Fruit fly (Drosophila melanogaster) whole organism, embryonic: ENCODE data around the gene Sdic2.

ENCODE experiments used
- BEAF-32 ChIP-seq: fragments of 200-800 bp; sonication (Bioruptor generic); optimal IDR thresholded peaks from 3 replicates; lab custom pipeline; 2017; ENCODE audit warnings: missing biosample characterization, missing genetic modification characterization, mild to moderate bottlenecking, moderate library complexity, missing genetic modification reagents
- Bgb ChIP-seq: fragments of 200-800 bp; sonication (Bioruptor generic); IDR thresholded peaks from 2 replicates; pipeline ENCODE4 v1.3.6; 2022; ENCODE audit warnings: missing biosample characterization, missing genetic modification characterization; ENCODE audit not compliant: partially characterized antibody
- CG10267 ChIP-seq: fragments of 200-800 bp; sonication (Bioruptor generic); optimal IDR thresholded peaks from 2 replicates; lab custom pipeline; 2018; ENCODE audit warnings: missing biosample characterization, mild to moderate bottlenecking, missing genetic modification characterization, moderate library complexity
- CG12104 ChIP-seq: fragments of 200-800 bp; sonication (Bioruptor generic); optimal IDR thresholded peaks from 3 replicates; lab custom pipeline; 2016; ENCODE audit warnings: missing biosample characterization, missing genetic modification characterization
- CG13287 ChIP-seq: fragments of 200-800 bp; sonication (Bioruptor generic); IDR thresholded peaks from 2 replicates; pipeline ENCODE4 v1.3.6; 2022; ENCODE audit warnings: missing biosample characterization, missing genetic modification characterization; ENCODE audit not compliant: partially characterized antibody
- CG14860 ChIP-seq: fragments of 200-800 bp; sonication (Bioruptor generic); IDR thresholded peaks from 3 replicates; pipeline ENCODE4 v1.3.6; 2022; ENCODE audit warnings: missing biosample characterization, missing genetic modification characterization; ENCODE audit not compliant: partially characterized antibody
- CG15514 ChIP-seq: fragments of 200-800 bp; sonication (Bioruptor generic); optimal IDR thresholded peaks from 3 replicates; lab custom pipeline; 2017; ENCODE audit warnings: missing biosample characterization, missing genetic modification characterization, mild to moderate bottlenecking, moderate library complexity, missing genetic modification reagents
- CG1603 ChIP-seq: fragments of 200-800 bp; sonication (Bioruptor generic); optimal IDR thresholded peaks from 2 replicates; lab custom pipeline; 2019; ENCODE audit warnings: missing biosample characterization, mild to moderate bottlenecking, missing genetic modification characterization, moderate library complexity
- CG16813 ChIP-seq: fragments of 200-800 bp; sonication (Bioruptor generic); IDR thresholded peaks from 3 replicates; pipeline ENCODE4 v1.3.6; 2022; ENCODE audit warnings: missing biosample characterization, missing genetic modification characterization; ENCODE audit not compliant: partially characterized antibody
- CG16863 ChIP-seq: fragments of 200-800 bp; sonication (Bioruptor generic); optimal IDR thresholded peaks from 3 replicates; lab custom pipeline; 2016; ENCODE audit warnings: missing biosample characterization, missing genetic modification characterization
- CG17186 ChIP-seq: fragments of 200-800 bp; sonication (Bioruptor generic); optimal IDR thresholded peaks from 3 replicates; lab custom pipeline; 2017; ENCODE audit warnings: missing biosample characterization, missing genetic modification reagents, missing genetic modification characterization
- CG17359 ChIP-seq: fragments of 200-800 bp; sonication (Bioruptor generic); optimal IDR thresholded peaks from 3 replicates; lab custom pipeline; 2018; ENCODE audit warnings: missing biosample characterization, mild to moderate bottlenecking, missing genetic modification characterization, moderate library complexity
- CG17829 ChIP-seq: fragments of 200-800 bp; optimal IDR thresholded peaks from 2 replicates; lab custom pipeline; 2019; ENCODE audit warnings: missing biosample characterization, mild to moderate bottlenecking, missing genetic modification characterization, moderate library complexity
- CG2116 ChIP-seq: fragments of 200-800 bp; sonication (Bioruptor generic); optimal IDR thresholded peaks from 3 replicates; lab custom pipeline; 2018; ENCODE audit warnings: missing biosample characterization, mild to moderate bottlenecking, missing genetic modification characterization
- CG2129 ChIP-seq: fragments of 200-800 bp; sonication (Bioruptor generic); IDR thresholded peaks from 2 replicates; pipeline ENCODE4 v1.3.6; 2022; ENCODE audit warnings: missing biosample characterization, missing genetic modification characterization; ENCODE audit not compliant: partially characterized antibody
- CG2678 ChIP-seq: fragments of 200-800 bp; sonication (Bioruptor generic); optimal IDR thresholded peaks from 3 replicates; lab custom pipeline; 2019; ENCODE audit warnings: missing biosample characterization, mild to moderate bottlenecking, missing genetic modification characterization, moderate library complexity
- CG3838 ChIP-seq: fragments of 200-800 bp; sonication (Bioruptor generic); optimal IDR thresholded peaks from 3 replicates; lab custom pipeline; 2016; ENCODE audit warnings: missing biosample characterization, missing genetic modification characterization
- CG3847 ChIP-seq: fragments of 200-800 bp; sonication (Bioruptor generic); IDR thresholded peaks from 2 replicates; pipeline ENCODE4 v1.3.6; 2022; ENCODE audit warnings: missing biosample characterization, missing genetic modification characterization
- CG6689 ChIP-seq: fragments of 200-800 bp; sonication (Bioruptor generic); IDR thresholded peaks from 2 replicates; pipeline ENCODE4 v1.3.6; 2022; ENCODE audit warnings: missing biosample characterization, missing genetic modification characterization
- CG6791 ChIP-seq: fragments of 200-800 bp; sonication (Bioruptor generic); IDR thresholded peaks from 3 replicates; pipeline ENCODE4 v1.3.6; 2022; ENCODE audit warnings: missing biosample characterization, missing genetic modification characterization; ENCODE audit not compliant: partially characterized antibody
- CG9215 ChIP-seq: fragments of 200-800 bp; sonication (Bioruptor generic); IDR thresholded peaks from 2 replicates; pipeline ENCODE4 v1.3.6; 2022; ENCODE audit warnings: missing biosample characterization, missing genetic modification characterization
- CkIIα-i1 ChIP-seq: fragments of 200-800 bp; sonication (Bioruptor generic); IDR thresholded peaks from 2 replicates; pipeline ENCODE4 v1.3.6; 2022; ENCODE audit warnings: missing biosample characterization, missing genetic modification characterization
- Dp ChIP-seq: fragments of 200-800 bp; sonication (Bioruptor generic); optimal IDR thresholded peaks from 2 replicates; lab custom pipeline; 2018; ENCODE audit warnings: missing biosample characterization, mild to moderate bottlenecking, missing genetic modification characterization, moderate library complexity
- Dref ChIP-seq: fragments of 200-800 bp; sonication (Bioruptor generic); IDR thresholded peaks from 2 replicates; pipeline ENCODE4 v1.3.6; 2022; ENCODE audit warnings: missing biosample characterization, missing genetic modification characterization
- E2f2 ChIP-seq: fragments of 200-800 bp; sonication (Bioruptor generic); IDR thresholded peaks from 2 replicates; pipeline ENCODE4 v1.3.6; 2022; ENCODE audit warnings: missing biosample characterization, missing genetic modification characterization
- Ets97D ChIP-seq: fragments of 200-800 bp; sonication (Bioruptor generic); optimal IDR thresholded peaks from 3 replicates; lab custom pipeline; 2016; ENCODE audit warnings: missing biosample characterization, missing genetic modification characterization
- HLH4C ChIP-seq: fragments of 200-800 bp; sonication (Bioruptor generic); IDR thresholded peaks from 3 replicates; pipeline ENCODE4 v1.3.6; 2022; ENCODE audit warnings: missing biosample characterization, missing genetic modification characterization; ENCODE audit not compliant: partially characterized antibody
- MBD-R2 ChIP-seq: fragments of 200-800 bp; sonication (Bioruptor generic); IDR thresholded peaks from 2 replicates; pipeline ENCODE4 v1.3.6; 2022; ENCODE audit warnings: missing biosample characterization, missing genetic modification characterization
- Med ChIP-seq: fragments of 200-800 bp; sonication (Bioruptor generic); peaks from one replicate; lab custom pipeline; 2016; ENCODE audit warnings: missing biosample characterization, missing genetic modification characterization, mild to moderate bottlenecking, inconsistent platforms, moderate library complexity
- NC2β ChIP-seq: fragments of 200-800 bp; sonication (Bioruptor generic); optimal IDR thresholded peaks from 2 replicates; lab custom pipeline; 2016; ENCODE audit warnings: missing biosample characterization, missing genetic modification characterization
- Opbp ChIP-seq: fragments of 200-800 bp; sonication (Bioruptor generic); IDR thresholded peaks from 3 replicates; pipeline ENCODE4 v1.3.6; 2022; ENCODE audit warnings: missing biosample characterization, missing genetic modification characterization; ENCODE audit not compliant: partially characterized antibody
- Sry-β ChIP-seq: fragments of 200-800 bp; sonication (Bioruptor generic); optimal IDR thresholded peaks from 2 replicates; lab custom pipeline; 2018; ENCODE audit warnings: missing biosample characterization, mild to moderate bottlenecking, missing genetic modification characterization, moderate library complexity
- bsh ChIP-seq, 2 experiments: fragments of 200-800 bp; sonication (Bioruptor generic); optimal IDR thresholded peaks; 2 replicates each; lab custom pipeline; 2017 to 2018; ENCODE audit warnings: mild to moderate bottlenecking in 2 of 2, missing biosample characterization in 2 of 2, missing genetic modification characterization in 2 of 2, moderate library complexity in 1 of 2
- cg ChIP-seq: fragments of 200-800 bp; sonication (Bioruptor generic); optimal IDR thresholded peaks from 3 replicates; lab custom pipeline; 2019; ENCODE audit warnings: missing biosample characterization, mild to moderate bottlenecking, missing genetic modification characterization, moderate library complexity
- ewg ChIP-seq: fragments of 200-800 bp; sonication (Bioruptor generic); optimal IDR thresholded peaks from 3 replicates; lab custom pipeline; 2017; ENCODE audit warnings: mild to moderate bottlenecking, missing biosample characterization, missing genetic modification reagents, missing genetic modification characterization
- inv ChIP-seq: fragments of 200-800 bp; sonication (Bioruptor generic); IDR thresholded peaks from 2 replicates; pipeline ENCODE4 v1.3.6; 2022; ENCODE audit warnings: missing biosample characterization, missing genetic modification characterization; ENCODE audit not compliant: partially characterized antibody
- nom ChIP-seq: fragments of 200-800 bp; sonication (Bioruptor generic); optimal IDR thresholded peaks from 2 replicates; lab custom pipeline; 2017; ENCODE audit warnings: missing biosample characterization, missing genetic modification characterization, mild to moderate bottlenecking, moderate library complexity, missing genetic modification reagents
- pzg ChIP-seq: fragments of 200-800 bp; sonication (Bioruptor generic); optimal IDR thresholded peaks from 3 replicates; lab custom pipeline; 2018; ENCODE audit warnings: missing biosample characterization, mild to moderate bottlenecking, missing genetic modification characterization, moderate library complexity
- row ChIP-seq: fragments of 200-800 bp; sonication (Bioruptor generic); IDR thresholded peaks from 3 replicates; pipeline ENCODE4 v1.3.6; 2022; ENCODE audit warnings: missing biosample characterization, missing genetic modification characterization
- scrt ChIP-seq: fragments of 200-800 bp; sonication (Bioruptor generic); optimal IDR thresholded peaks from 2 replicates; lab custom pipeline; 2018; ENCODE audit warnings: missing biosample characterization, mild to moderate bottlenecking, missing genetic modification characterization, moderate library complexity
- sisA ChIP-seq: fragments of 200-800 bp; sonication (Bioruptor generic); IDR thresholded peaks from 2 replicates; pipeline ENCODE4 v1.3.6; 2022; ENCODE audit warnings: missing biosample characterization, missing genetic modification characterization
- stwl ChIP-seq: fragments of 200-800 bp; sonication (Bioruptor generic); optimal IDR thresholded peaks from 3 replicates; lab custom pipeline; 2018; ENCODE audit warnings: missing biosample characterization, mild to moderate bottlenecking, missing genetic modification characterization, moderate library complexity
- toy ChIP-seq: fragments of 200-800 bp; sonication (Bioruptor generic); IDR thresholded peaks from 2 replicates; pipeline ENCODE4 v1.3.6; 2022; ENCODE audit warnings: missing biosample characterization, missing genetic modification characterization
- trem ChIP-seq: fragments of 200-800 bp; optimal IDR thresholded peaks from 3 replicates; lab custom pipeline; 2019; ENCODE audit warnings: missing biosample characterization, mild to moderate bottlenecking, missing genetic modification characterization, moderate library complexity
- unpg ChIP-seq: fragments of 200-800 bp; sonication (Bioruptor generic); optimal IDR thresholded peaks from 3 replicates; lab custom pipeline; 2018; ENCODE audit warnings: missing biosample characterization, mild to moderate bottlenecking, missing genetic modification characterization, moderate library complexity

Sdic2 gene

dm6 chrX:20169898-20170297 is 16.4 kb downstream of the Sdic2 start, which contains the start of the genes CG9581 and CG9578 (continued):
- TF ChIP-seq CG2129 (GFP tag; lab: Robert Waterston, UW) (peak; percentile 75), Ets97D (GFP tag; lab: Kevin White, UChicago) (peak; percentile 14), CG2116 (GFP tag; lab: Kevin White, UChicago) (peak; percentile 83), CG17359 (no peak), CG15514 (GFP tag; lab: Kevin White, UChicago) (peak; percentile 5), CG9215 (GFP tag; lab: Robert Waterston, UW) (0 out of 2 replicates have a peak, but pooled peaks have one; percentile 16), inv (GFP tag; lab: Robert Waterston, UW) (peak; percentile 63), CG6791 (peak; percentile 68), row (GFP tag; lab: Robert Waterston, UW) (peak; percentile 52; the same call in 1 of the 3 replicates), CG10267 (tag; lab: Kevin White, UChicago) (peak; percentile 8), stwl (tag; lab: Kevin White, UChicago) (peak; percentile 44), Sry-β (GFP tag; lab: Kevin White, UChicago) (no peak), Bgb (peak; percentile 35; the same call in 1 of the 2 replicates), HLH4C (peak; percentile 79), Opbp (GFP tag; lab: Robert Waterston, UW) (peak; percentile 51; the same call in 2 of the 3 replicates), CG17829 (tag; lab: Kevin White, UChicago) (no peak), CG17186 (GFP tag; lab: Kevin White, UChicago) (peak; percentile 10), trem (peak; percentile 52), toy (GFP tag; lab: Robert Waterston, UW) (no peak), CG16863 (GFP tag; lab: Kevin White, UChicago) (no peak), CG6689 (GFP tag; lab: Robert Waterston, UW) (no peak), CkIIα-i1 (GFP tag; lab: Robert Waterston, UW) (no peak), CG16813 (GFP tag; lab: Robert Waterston, UW) (peak; percentile 72), CG3847 (0 out of 2 replicates have a peak, but pooled peaks have one; percentile 28), Dp (peak; percentile 78), CG14860 (GFP tag; lab: Robert Waterston, UW) (peak; percentile 74)

dm6 chrX:20166484-20167038 is 19.7 kb downstream of the Sdic2 start, which contains the start of gene CG9577:
Gene CG9577, plus strand, starts transcription at chrX:20166673.
- TF ChIP-seq scrt (GFP tag; lab: Kevin White, UChicago) (peak; percentile 69), sisA (no peak), CG13287 (GFP tag; lab: Robert Waterston, UW) (peak; percentile 27), nom (GFP tag; lab: Kevin White, UChicago) (peak; percentile 98), bsh (GFP tag; optimal IDR thresholded peaks at IDR 0.05; lab: Kevin White, UChicago) (peak in 1 of 2 experiments; percentile 84), ewg (no peak), CG3838 (GFP tag; lab: Kevin White, UChicago) (no peak), E2f2 (GFP tag; lab: Robert Waterston, UW) (peak; percentile 87), CG2678 (tag; lab: Kevin White, UChicago) (no peak), Dp (peak; percentile 83), MBD-R2 (peak; percentile 42; the same call in 1 of the 2 replicates), Dref (GFP tag; lab: Robert Waterston, UW) (peak; percentile 48), CG12104 (GFP tag; lab: Kevin White, UChicago) (no peak), NC2β (GFP tag; lab: Kevin White, UChicago) (no peak), CG2116 (GFP tag; lab: Kevin White, UChicago) (peak; percentile 25), Med (peak; percentile 38), BEAF-32 (peak; percentile 44), cg (no peak), pzg (peak; percentile 22), CG1603 (peak; percentile 81), unpg (no peak)
